Worm (Caenorhabditis elegans) whole organism, young adult: ENCODE measurements around the gene col-40.

Source experiments
- B0035.1 ChIP-seq: sonication (generic microtip); optimal IDR thresholded peaks from 2 replicates; lab custom pipeline; 2016; ENCODE audit warnings: missing genetic modification characterization, mild to moderate bottlenecking, missing compliant biosample characterization, missing genotype, missing genetic modification reagents
- F39B2.1 ChIP-seq: fragments of 200-800 bp; sonication (Bioruptor generic); IDR thresholded peaks from 2 replicates; pipeline ENCODE4 v1.3.6; 2022; ENCODE audit warnings: missing genetic modification reagents, missing genetic modification characterization, missing compliant biosample characterization
- Y56A3A.18 ChIP-seq: fragments of 200-800 bp; sonication (Bioruptor generic); IDR thresholded peaks from 2 replicates; pipeline ENCODE4 v1.3.6; 2022; ENCODE audit warnings: missing genetic modification reagents, missing genetic modification characterization, missing compliant biosample characterization
- Y67H2A.10 ChIP-seq: fragments of 200-800 bp; sonication (Bioruptor generic); conservative IDR thresholded peaks from 2 replicates; pipeline ENCODE4 v1.3.6; 2022; ENCODE audit warnings: missing genetic modification reagents, missing genetic modification characterization, missing compliant biosample characterization
- ZK185.1 ChIP-seq: sonication (generic microtip); optimal IDR thresholded peaks from 2 replicates; lab custom pipeline; 2016; ENCODE audit warnings: mild to moderate bottlenecking, missing genetic modification characterization, missing compliant biosample characterization; ENCODE audit not compliant: poor library complexity, severe bottlenecking
- atf-7 ChIP-seq: sonication (generic microtip); optimal IDR thresholded peaks from 2 replicates; lab custom pipeline; 2017; ENCODE audit warnings: mild to moderate bottlenecking, missing genetic modification characterization, missing compliant biosample characterization
- athp-1 ChIP-seq: sonication (generic microtip); optimal IDR thresholded peaks from 2 replicates; lab custom pipeline; 2017; ENCODE audit warnings: mild to moderate bottlenecking, missing genetic modification characterization, missing compliant biosample characterization
- attf-5 ChIP-seq: fragments of 200-800 bp; sonication (Bioruptor generic); optimal IDR thresholded peaks from 2 replicates; lab custom pipeline; 2018; ENCODE audit warnings: mild to moderate bottlenecking, missing genetic modification characterization, missing compliant biosample characterization
- cebp-1 ChIP-seq, 2 experiments: fragments of 200-800 bp in 1 of 2; sonication (Bioruptor generic) in 1 of 2; sonication (generic microtip) in 1 of 2; IDR thresholded peaks in 1 of 2; optimal IDR thresholded peaks in 1 of 2; 2 replicates each; pipeline versions ENCODE4 v1.3.6 to Lab custom; 2017 to 2022; ENCODE audit warnings: missing compliant biosample characterization in 2 of 2, missing genetic modification characterization in 2 of 2, mild to moderate bottlenecking in 1 of 2, missing genetic modification reagents in 1 of 2, moderate library complexity in 1 of 2
- chd-7 ChIP-seq: sonication (generic microtip); optimal IDR thresholded peaks from 2 replicates; lab custom pipeline; 2016; ENCODE audit warnings: mild to moderate bottlenecking, missing genetic modification characterization, moderate library complexity, missing compliant biosample characterization
- dox-1 ChIP-seq: fragments of 200-800 bp; sonication (Bioruptor generic); IDR thresholded peaks from 2 replicates; pipeline ENCODE4 v1.3.6; 2022; ENCODE audit warnings: missing genetic modification reagents, missing genetic modification characterization, missing compliant biosample characterization
- dpl-1 ChIP-seq: fragments of 150-350 bp; optimal IDR thresholded peaks from 2 replicates; lab custom pipeline; 2014; ENCODE audit warnings: missing biosample characterization, missing genetic modification reagents, missing genetic modification characterization
- egrh-3 ChIP-seq: fragments of 200-800 bp; sonication (Bioruptor generic); IDR thresholded peaks from 2 replicates; pipeline ENCODE4 v1.3.6; 2022; ENCODE audit warnings: missing genetic modification reagents, missing genetic modification characterization, missing compliant biosample characterization
- ets-4 ChIP-seq: fragments of 200-800 bp; sonication (Bioruptor generic); optimal IDR thresholded peaks from 2 replicates; lab custom pipeline; 2018; ENCODE audit warnings: mild to moderate bottlenecking, missing genetic modification characterization, missing compliant biosample characterization
- him-1 ChIP-seq: sonication (generic microtip); optimal IDR thresholded peaks from 2 replicates; lab custom pipeline; 2016; ENCODE audit warnings: missing genotype, missing genetic modification reagents, missing genetic modification characterization, missing compliant biosample characterization
- hlh-26 ChIP-seq: fragments of 200-800 bp; sonication (Bioruptor generic); conservative IDR thresholded peaks from 2 replicates; pipeline ENCODE4 v1.3.6; 2022; ENCODE audit warnings: missing genetic modification reagents, missing genetic modification characterization, missing compliant biosample characterization
- hmg-1.2 ChIP-seq: fragments of 200-800 bp; sonication (Bioruptor generic); IDR thresholded peaks from 2 replicates; pipeline ENCODE4 v1.3.6; 2022; ENCODE audit warnings: missing genetic modification reagents, missing genetic modification characterization, missing compliant biosample characterization
- hsf-1 ChIP-seq: fragments of 200-800 bp; sonication (Bioruptor generic); IDR thresholded peaks from 2 replicates; pipeline ENCODE4 v1.3.6; 2022; ENCODE audit warnings: missing genetic modification reagents, missing genetic modification characterization, missing compliant biosample characterization
- lag-1 ChIP-seq: fragments of 200-800 bp; sonication (Bioruptor generic); IDR thresholded peaks from 2 replicates; pipeline ENCODE4 v1.3.6; 2022; ENCODE audit warnings: missing genetic modification reagents, missing genetic modification characterization, missing compliant biosample characterization
- madf-6 ChIP-seq: fragments of 200-800 bp; sonication (Bioruptor generic); IDR thresholded peaks from 2 replicates; pipeline ENCODE4 v1.3.6; 2022; ENCODE audit warnings: missing genetic modification reagents, missing genetic modification characterization, missing compliant biosample characterization
- mcd-1 ChIP-seq: fragments of 200-800 bp; sonication (Bioruptor generic); IDR thresholded peaks from 2 replicates; pipeline ENCODE4 v1.3.6; 2022; ENCODE audit warnings: missing genetic modification reagents, missing genetic modification characterization, missing compliant biosample characterization
- nhr-120 ChIP-seq: fragments of 200-800 bp; sonication (Bioruptor generic); IDR thresholded peaks from 2 replicates; pipeline ENCODE4 v1.3.6; 2022; ENCODE audit warnings: missing genetic modification characterization, missing compliant biosample characterization
- nhr-27 ChIP-seq: fragments of 200-800 bp; sonication (Bioruptor generic); optimal IDR thresholded peaks from 2 replicates; lab custom pipeline; 2018; ENCODE audit warnings: mild to moderate bottlenecking, missing genetic modification characterization, moderate library complexity, missing compliant biosample characterization
- nhr-80 ChIP-seq: sonication (generic microtip); optimal IDR thresholded peaks from 2 replicates; lab custom pipeline; 2016; ENCODE audit warnings: missing genetic modification characterization, missing compliant biosample characterization
- nhr-90 ChIP-seq: sonication (generic microtip); optimal IDR thresholded peaks from 2 replicates; lab custom pipeline; 2016; ENCODE audit warnings: missing genotype, mild to moderate bottlenecking, missing genetic modification characterization, missing compliant biosample characterization
- pha-4 ChIP-seq: fragments of 150-350 bp; sonication (generic microtip); optimal IDR thresholded peaks from 2 replicates; lab custom pipeline; 2014; ENCODE audit warnings: missing biosample characterization, missing genetic modification reagents, missing genetic modification characterization
- rpc-1 ChIP-seq, 2 experiments: fragments of 150-350 bp in 1 of 2; sonication (generic microtip) in 1 of 2; optimal IDR thresholded peaks; 2 replicates each; lab custom pipeline; 2014 to 2018; ENCODE audit warnings: missing biosample characterization in 1 of 2, missing genetic modification characterization in 1 of 2, missing genetic modification reagents in 1 of 2, missing genotype in 1 of 2
- sea-2 ChIP-seq: fragments of 200-800 bp; sonication (Bioruptor generic); IDR thresholded peaks from 2 replicates; pipeline ENCODE4 v1.3.6; 2022; ENCODE audit warnings: missing genetic modification characterization, missing compliant biosample characterization
- snpc-4 ChIP-seq, 5 experiments: fragments of 150-350 bp in 1 of 5; sonication (generic microtip) in 4 of 5; optimal IDR thresholded peaks; 2 replicates each; lab custom pipeline; 2014 to 2018; ENCODE audit warnings: missing genetic modification characterization in 5 of 5, missing biosample characterization in 3 of 5, antibody characterized with exemption in 2 of 5, mild to moderate bottlenecking in 2 of 5, missing compliant biosample characterization in 2 of 5, missing genotype in 2 of 5, moderate library complexity in 2 of 5, missing genetic modification reagents in 1 of 5
- somi-1 ChIP-seq: fragments of 200-800 bp; sonication (Bioruptor generic); optimal IDR thresholded peaks from 2 replicates; lab custom pipeline; 2018; ENCODE audit warnings: mild to moderate bottlenecking, missing genetic modification characterization, missing compliant biosample characterization
- sptf-2 ChIP-seq: fragments of 200-800 bp; sonication (Bioruptor generic); optimal IDR thresholded peaks from 2 replicates; lab custom pipeline; 2018; ENCODE audit warnings: mild to moderate bottlenecking, missing genetic modification characterization, missing compliant biosample characterization
- tbp1 ChIP-seq: fragments of 200-800 bp; sonication (Bioruptor generic); optimal IDR thresholded peaks from 2 replicates; lab custom pipeline; 2018; ENCODE audit warnings: mild to moderate bottlenecking, missing genetic modification characterization, missing compliant biosample characterization
- unc-62 ChIP-seq: fragments of 150-350 bp; optimal IDR thresholded peaks from 2 replicates; lab custom pipeline; 2014; ENCODE audit warnings: missing biosample characterization, missing genetic modification reagents, missing genetic modification characterization
- zfh-2 ChIP-seq: fragments of 200-800 bp; sonication (Bioruptor generic); conservative IDR thresholded peaks from 2 replicates; pipeline ENCODE4 v1.3.6; 2022; ENCODE audit warnings: missing genetic modification reagents, missing genetic modification characterization, missing compliant biosample characterization
- ztf-22 ChIP-seq: fragments of 200-800 bp; sonication (Bioruptor generic); optimal IDR thresholded peaks from 2 replicates; lab custom pipeline; 2018; ENCODE audit warnings: mild to moderate bottlenecking, missing genetic modification characterization, moderate library complexity, missing compliant biosample characterization

col-40 gene

ce11 chrII:1110901-1111300 lies 4.1 kb upstream of the col-40 start, which contains the start of gene lips-11:
Gene lips-11, minus strand, starts transcription at chrII:1111001.
- TF ChIP-seq B0035.1 (no peak), ZK185.1 (no peak), nhr-120 (no peak), F39B2.1 (GFP tag; lab: Robert Waterston, UW) (no peak), attf-5 (GFP tag; lab: Kevin White, UChicago) (no peak), somi-1 (GFP tag; lab: Kevin White, UChicago) (no peak), snpc-4 (GFP tag; optimal IDR thresholded peaks at IDR 0.05; lab: Kevin White, UChicago) (no peak), snpc-4 (tag; optimal IDR thresholded peaks at IDR 0.05; lab: Kevin White, UChicago) (no peak), nhr-90 (tag; lab: Kevin White, UChicago) (no peak), hmg-1.2 (GFP tag; lab: Robert Waterston, UW) (no peak), athp-1 (no peak), hlh-26 (GFP tag; lab: Robert Waterston, UW) (no peak), sea-2 (no peak), hsf-1 (GFP tag; lab: Robert Waterston, UW) (no peak), sptf-2 (no peak), lag-1 (GFP tag; lab: Robert Waterston, UW) (no peak), nhr-27 (tag; lab: Kevin White, UChicago) (no peak), tbp1 (no peak), Y67H2A.10 (GFP tag; lab: Robert Waterston, UW) (no peak), Y56A3A.18 (no peak), unc-62 (GFP tag; lab: Kevin White, UChicago) (no peak)

- peak; percentile 95 for TF ChIP-seq zfh-2
- peak; percentile 53; the same call in 1 of the 2 replicates for TF ChIP-seq mcd-1 (GFP tag; lab: Robert Waterston, UW)
- peak; percentile 99 for TF ChIP-seq egrh-3 (GFP tag; lab: Robert Waterston, UW)
- TF ChIP-seq him-1: no peak
Observed at ce11 chrII:1105291-1105690, 1.5 kb downstream of the col-40 start.

ce11 chrII:1104409-1104808 lies 2.4 kb downstream of the col-40 start, which contains the start of gene T13B5.9:
Gene T13B5.9, minus strand, starts transcription at chrII:1104509.
- TF ChIP-seq chd-7 (tag; lab: Kevin White, UChicago): no peak

- TF ChIP-seq cebp-1 (GFP tag; IDR thresholded peaks at IDR 0.05; lab: Robert Waterston, UW): peak; percentile 27; the same call in 1 of the 2 replicates
- TF ChIP-seq cebp-1 (tag; optimal IDR thresholded peaks at IDR 0.05; lab: Kevin White, UChicago): no peak
- no peak for TF ChIP-seq madf-6 (GFP tag; lab: Robert Waterston, UW)
- TF ChIP-seq nhr-80: peak; percentile 96
- no peak for TF ChIP-seq somi-1 (GFP tag; lab: Kevin White, UChicago)
- peak; percentile 69 for TF ChIP-seq atf-7
- TF ChIP-seq unc-62 (GFP tag; lab: Kevin White, UChicago): peak; percentile 55
- TF ChIP-seq ztf-22: peak; percentile 65
- peak; percentile 13 for TF ChIP-seq rpc-1 (optimal IDR thresholded peaks at IDR 0.05; lab: Kevin White, UChicago)
- TF ChIP-seq rpc-1 (tag; optimal IDR thresholded peaks at IDR 0.05; lab: Kevin White, UChicago): peak; percentile 57
- TF ChIP-seq ets-4 (GFP tag; lab: Kevin White, UChicago): peak; percentile 83
- TF ChIP-seq pha-4 (tag; lab: Kevin White, UChicago): peak; percentile 68
- TF ChIP-seq dpl-1 (GFP tag; lab: Kevin White, UChicago): no peak
- peak; percentile 54; the same call in 1 of the 2 replicates for TF ChIP-seq dox-1 (GFP tag; lab: Robert Waterston, UW)
- TF ChIP-seq tbp1: peak; percentile 65
Observed at ce11 chrII:1103484-1104100, 3.2 kb downstream of the col-40 start.
